Fruit fly (Drosophila melanogaster) whole organism, embryonic: ENCODE measurements around the gene CG31960.

Experiments
- BEAF-32 ChIP-seq: fragments of 200-800 bp; sonication (Bioruptor generic); optimal IDR thresholded peaks from 3 replicates; lab custom pipeline; 2017; ENCODE audit warnings: missing biosample characterization, missing genetic modification characterization, mild to moderate bottlenecking, moderate library complexity, missing genetic modification reagents
- CG10565 ChIP-seq: fragments of 200-800 bp; sonication (Bioruptor generic); optimal IDR thresholded peaks from 3 replicates; lab custom pipeline; 2016; ENCODE audit warnings: missing biosample characterization, mild to moderate bottlenecking, missing genetic modification characterization
- CG10959 ChIP-seq: fragments of 200-800 bp; sonication (Bioruptor generic); IDR thresholded peaks from 2 replicates; pipeline ENCODE4 v1.3.6; 2022; ENCODE audit warnings: missing biosample characterization, missing genetic modification characterization
- CG11723 ChIP-seq: fragments of 200-800 bp; sonication (Bioruptor generic); optimal IDR thresholded peaks from 2 replicates; lab custom pipeline; 2017; ENCODE audit warnings: missing biosample characterization, mild to moderate bottlenecking, missing genetic modification characterization
- CG12071 ChIP-seq: fragments of 200-800 bp; sonication (Bioruptor generic); optimal IDR thresholded peaks from 3 replicates; lab custom pipeline; 2018; ENCODE audit warnings: missing biosample characterization, mild to moderate bottlenecking, missing genetic modification characterization
- CG12104 ChIP-seq: fragments of 200-800 bp; sonication (Bioruptor generic); optimal IDR thresholded peaks from 3 replicates; lab custom pipeline; 2016; ENCODE audit warnings: missing biosample characterization, missing genetic modification characterization
- CG1233 ChIP-seq: fragments of 200-800 bp; sonication (Bioruptor generic); optimal IDR thresholded peaks from 4 replicates; lab custom pipeline; 2018; ENCODE audit warnings: missing biosample characterization, mild to moderate bottlenecking, missing genetic modification characterization
- CG13123 ChIP-seq: fragments of 200-800 bp; sonication (Bioruptor generic); optimal IDR thresholded peaks from 2 replicates; lab custom pipeline; 2016; ENCODE audit warnings: missing biosample characterization, missing genetic modification characterization
- CG1647 ChIP-seq: fragments of 200-800 bp; sonication (Bioruptor generic); optimal IDR thresholded peaks from 3 replicates; lab custom pipeline; 2016; ENCODE audit warnings: missing biosample characterization, missing genetic modification characterization
- CG2199 ChIP-seq: fragments of 200-800 bp; sonication (Bioruptor generic); IDR thresholded peaks from 3 replicates; pipeline ENCODE4 v1.3.6; 2022; ENCODE audit warnings: missing biosample characterization, missing genetic modification characterization
- CG42726 ChIP-seq: fragments of 200-800 bp; sonication (Bioruptor generic); IDR thresholded peaks from 2 replicates; pipeline ENCODE4 v1.3.6; 2022; ENCODE audit warnings: missing biosample characterization, missing genetic modification characterization; ENCODE audit not compliant: partially characterized antibody
- CG5245 ChIP-seq: fragments of 200-800 bp; sonication (Bioruptor generic); optimal IDR thresholded peaks from 3 replicates; lab custom pipeline; 2016; ENCODE audit warnings: missing biosample characterization, missing genetic modification characterization
- CG6689 ChIP-seq: fragments of 200-800 bp; sonication (Bioruptor generic); IDR thresholded peaks from 2 replicates; pipeline ENCODE4 v1.3.6; 2022; ENCODE audit warnings: missing biosample characterization, missing genetic modification characterization
- CG7745 ChIP-seq: fragments of 200-800 bp; sonication (Bioruptor generic); optimal IDR thresholded peaks from 2 replicates; lab custom pipeline; 2018; ENCODE audit warnings: missing biosample characterization, mild to moderate bottlenecking, missing genetic modification characterization, moderate library complexity
- CG7839 ChIP-seq: fragments of 200-800 bp; sonication (Bioruptor generic); optimal IDR thresholded peaks from 3 replicates; lab custom pipeline; 2018; ENCODE audit warnings: missing biosample characterization, mild to moderate bottlenecking, missing genetic modification characterization, moderate library complexity
- CG8478 ChIP-seq: fragments of >200 bp; optimal IDR thresholded peaks from 2 replicates; lab custom pipeline; 2018
- CG9437 ChIP-seq: fragments of 200-800 bp; sonication (Bioruptor generic); optimal IDR thresholded peaks from 2 replicates; lab custom pipeline; 2018; ENCODE audit warnings: missing biosample characterization, mild to moderate bottlenecking, missing genetic modification characterization
- CG9727 ChIP-seq: fragments of 200-800 bp; sonication (Bioruptor generic); optimal IDR thresholded peaks from 3 replicates; lab custom pipeline; 2017; ENCODE audit warnings: missing biosample characterization, mild to moderate bottlenecking, missing genetic modification characterization
- CrebB ChIP-seq: fragments of 200-800 bp; sonication (Bioruptor generic); optimal IDR thresholded peaks from 3 replicates; lab custom pipeline; 2018; ENCODE audit warnings: missing biosample characterization, mild to moderate bottlenecking, missing genetic modification characterization
- Dad ChIP-seq: fragments of 200-800 bp; sonication (Bioruptor generic); optimal IDR thresholded peaks from 3 replicates; lab custom pipeline; 2016; ENCODE audit warnings: missing biosample characterization, missing genetic modification characterization
- Eip74EF ChIP-seq, 2 experiments: fragments of 200-800 bp in 1 of 2; fragments of >200 bp in 1 of 2; sonication (Bioruptor generic) in 1 of 2; optimal IDR thresholded peaks; 2 replicates each; lab custom pipeline; 2017 to 2019; ENCODE audit warnings: missing biosample characterization in 2 of 2, missing genetic modification characterization in 2 of 2, mild to moderate bottlenecking in 1 of 2, moderate library complexity in 1 of 2
- Ets65A ChIP-seq: fragments of 200-800 bp; sonication (Bioruptor generic); peaks from one replicate; lab custom pipeline; 2016; ENCODE audit warnings: missing biosample characterization, missing genetic modification characterization
- Fer1 ChIP-seq: fragments of 200-800 bp; sonication (Bioruptor generic); optimal IDR thresholded peaks from 2 replicates; lab custom pipeline; 2017; ENCODE audit warnings: missing biosample characterization, mild to moderate bottlenecking, missing genetic modification characterization
- HHEX ChIP-seq: fragments of 200-800 bp; sonication (Bioruptor generic); optimal IDR thresholded peaks from 3 replicates; lab custom pipeline; 2017; ENCODE audit warnings: missing biosample characterization, mild to moderate bottlenecking, missing genetic modification characterization, missing genetic modification reagents
- Hey ChIP-seq: fragments of 200-800 bp; sonication (Bioruptor generic); optimal IDR thresholded peaks from 3 replicates; lab custom pipeline; 2018; ENCODE audit warnings: missing biosample characterization, mild to moderate bottlenecking, missing genetic modification characterization
- MBD-R2 ChIP-seq: fragments of 200-800 bp; sonication (Bioruptor generic); IDR thresholded peaks from 2 replicates; pipeline ENCODE4 v1.3.6; 2022; ENCODE audit warnings: missing biosample characterization, missing genetic modification characterization
- MESR4 ChIP-seq: fragments of 200-800 bp; sonication (Bioruptor generic); optimal IDR thresholded peaks from 2 replicates; lab custom pipeline; 2018; ENCODE audit warnings: missing biosample characterization, mild to moderate bottlenecking, missing genetic modification characterization, moderate library complexity
- Max ChIP-seq: fragments of 200-800 bp; sonication (Bioruptor generic); optimal IDR thresholded peaks from 2 replicates; lab custom pipeline; 2016; ENCODE audit warnings: missing biosample characterization, mild to moderate bottlenecking, missing genetic modification characterization
- Poxn ChIP-seq: fragments of 200-800 bp; sonication (Bioruptor generic); IDR thresholded peaks from 2 replicates; pipeline ENCODE4 v1.3.6; 2022; ENCODE audit warnings: missing biosample characterization, missing genetic modification characterization
- Ptx1 ChIP-seq: fragments of 200-800 bp; sonication (Bioruptor generic); IDR thresholded peaks from 2 replicates; pipeline ENCODE4 v1.3.6; 2022; ENCODE audit warnings: missing biosample characterization, missing genetic modification characterization
- Spps ChIP-seq: fragments of 200-800 bp; sonication (Bioruptor generic); optimal IDR thresholded peaks from 2 replicates; lab custom pipeline; 2018; ENCODE audit warnings: missing biosample characterization, mild to moderate bottlenecking, missing genetic modification characterization
- abd-A ChIP-seq: fragments of 200-800 bp; sonication (Bioruptor generic); optimal IDR thresholded peaks from 3 replicates; lab custom pipeline; 2019; ENCODE audit warnings: missing biosample characterization, mild to moderate bottlenecking, missing genetic modification characterization, moderate library complexity
- ash1 ChIP-seq: fragments of 200-800 bp; sonication (Bioruptor generic); optimal IDR thresholded peaks from 2 replicates; lab custom pipeline; 2018; ENCODE audit warnings: missing biosample characterization, mild to moderate bottlenecking, missing genetic modification characterization
- bbx ChIP-seq: fragments of 200-800 bp; sonication (Bioruptor generic); IDR thresholded peaks from 2 replicates; pipeline ENCODE4 v1.3.6; 2022; ENCODE audit warnings: missing biosample characterization, missing genetic modification characterization; ENCODE audit not compliant: partially characterized antibody
- bigmax ChIP-seq: fragments of 200-800 bp; sonication (Bioruptor generic); optimal IDR thresholded peaks from 2 replicates; lab custom pipeline; 2018; ENCODE audit warnings: missing biosample characterization, mild to moderate bottlenecking, missing genetic modification characterization
- corto ChIP-seq: fragments of 200-800 bp; sonication (Bioruptor generic); optimal IDR thresholded peaks from 2 replicates; lab custom pipeline; 2016; ENCODE audit warnings: missing biosample characterization, mild to moderate bottlenecking, missing genetic modification characterization, moderate library complexity
- crp ChIP-seq, 2 experiments: fragments of 200-800 bp; sonication (Bioruptor generic); optimal IDR thresholded peaks; 2 replicates in 1 of 2; 3 replicates in 1 of 2; lab custom pipeline; 2017; ENCODE audit warnings: missing biosample characterization in 2 of 2, missing genetic modification characterization in 2 of 2, mild to moderate bottlenecking in 1 of 2, moderate library complexity in 1 of 2
- dati ChIP-seq: fragments of 200-800 bp; sonication (Bioruptor generic); IDR thresholded peaks from 2 replicates; pipeline ENCODE4 v1.3.6; 2022; ENCODE audit warnings: missing biosample characterization, missing genetic modification characterization
- dimm ChIP-seq: fragments of 200-800 bp; sonication (Bioruptor generic); IDR thresholded peaks from 2 replicates; pipeline ENCODE4 v1.3.6; 2022; ENCODE audit warnings: missing biosample characterization, missing genetic modification characterization
- dpn ChIP-seq, 2 experiments: fragments of 200-800 bp; sonication (Bioruptor generic); optimal IDR thresholded peaks; 3 replicates each; lab custom pipeline; 2016; ENCODE audit warnings: missing biosample characterization in 2 of 2, missing genetic modification characterization in 2 of 2
- hb ChIP-seq: fragments of 200-800 bp; sonication (Bioruptor generic); IDR thresholded peaks from 3 replicates; pipeline ENCODE4 v1.3.6; 2022; ENCODE audit warnings: missing biosample characterization, missing genetic modification characterization; ENCODE audit not compliant: partially characterized antibody
- nom ChIP-seq: fragments of 200-800 bp; sonication (Bioruptor generic); optimal IDR thresholded peaks from 2 replicates; lab custom pipeline; 2017; ENCODE audit warnings: missing biosample characterization, missing genetic modification characterization, mild to moderate bottlenecking, moderate library complexity, missing genetic modification reagents
- pb ChIP-seq: fragments of 200-800 bp; sonication (Bioruptor generic); optimal IDR thresholded peaks from 3 replicates; lab custom pipeline; 2016; ENCODE audit warnings: missing biosample characterization, missing genetic modification characterization
- pfk ChIP-seq: fragments of 200-800 bp; sonication (Bioruptor generic); optimal IDR thresholded peaks from 2 replicates; lab custom pipeline; 2018; ENCODE audit warnings: missing biosample characterization, mild to moderate bottlenecking, missing genetic modification characterization, moderate library complexity
- pros ChIP-seq: fragments of 200-800 bp; sonication (Bioruptor generic); optimal IDR thresholded peaks from 3 replicates; lab custom pipeline; 2019; ENCODE audit warnings: missing biosample characterization, mild to moderate bottlenecking, missing genetic modification characterization, moderate library complexity
- row ChIP-seq: fragments of 200-800 bp; sonication (Bioruptor generic); IDR thresholded peaks from 3 replicates; pipeline ENCODE4 v1.3.6; 2022; ENCODE audit warnings: missing biosample characterization, missing genetic modification characterization
- trh ChIP-seq: fragments of 200-800 bp; sonication (Bioruptor generic); optimal IDR thresholded peaks from 2 replicates; lab custom pipeline; 2016; ENCODE audit warnings: missing biosample characterization, missing genetic modification characterization
- z ChIP-seq: fragments of 200-800 bp; sonication (Bioruptor generic); IDR thresholded peaks from 3 replicates; pipeline ENCODE4 v1.3.6; 2022; ENCODE audit warnings: missing biosample characterization, missing genetic modification characterization
- zen2 ChIP-seq: fragments of 200-800 bp; sonication (Bioruptor generic); IDR thresholded peaks from 3 replicates; pipeline ENCODE4 v1.3.6; 2022; ENCODE audit warnings: missing biosample characterization, missing genetic modification characterization; ENCODE audit not compliant: partially characterized antibody

CG31960 gene

DNA sequence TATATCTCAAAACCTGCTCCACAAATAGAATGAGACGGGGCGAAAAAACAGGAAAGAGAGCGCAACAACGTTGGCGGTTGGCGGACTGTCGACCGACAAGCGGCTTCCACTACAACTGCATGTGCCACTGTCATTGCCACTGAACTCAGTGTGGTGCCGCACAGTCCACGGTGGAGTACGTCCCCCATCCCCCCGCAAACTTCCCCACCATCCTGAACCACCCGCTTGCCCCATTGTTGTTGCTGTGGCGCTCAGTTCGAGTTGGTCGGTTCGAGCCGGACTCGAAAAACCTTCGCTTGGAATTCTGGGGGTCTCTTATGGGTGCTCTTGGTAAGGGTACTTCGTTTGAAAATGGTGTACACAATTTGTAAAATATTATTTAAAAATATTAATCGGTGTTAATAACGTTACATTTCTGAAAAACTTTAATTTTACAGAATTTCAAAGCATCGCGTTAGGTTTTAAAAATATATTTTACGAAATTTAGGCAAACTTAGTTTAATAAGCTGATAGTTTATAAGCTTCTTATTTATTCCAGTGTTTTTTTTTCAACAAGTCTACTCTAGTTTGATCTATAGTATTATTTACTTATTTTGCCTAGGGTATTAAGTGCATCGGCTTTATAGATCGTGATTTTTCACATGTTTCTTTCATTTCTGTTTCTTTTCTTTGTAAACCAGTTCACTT, 11.7 kb upstream of the CG31960 start (continued):
- peak; percentile 67; the same call in 2 of the 3 replicates for TF ChIP-seq z (GFP tag; lab: Robert Waterston, UW)
- no peak for TF ChIP-seq CG10565 (GFP tag; lab: Kevin White, UChicago)
- no peak for TF ChIP-seq ash1 (GFP tag; lab: Kevin White, UChicago)
- no peak for TF ChIP-seq bigmax (GFP tag; lab: Kevin White, UChicago)
- peak; percentile 3 for TF ChIP-seq Spps (tag; lab: Kevin White, UChicago)
- peak; percentile 60 for TF ChIP-seq HHEX (GFP tag; lab: Kevin White, UChicago)
- TF ChIP-seq CG2199 (GFP tag; lab: Robert Waterston, UW) = peak; percentile 86
- TF ChIP-seq CG9437 (GFP tag; lab: Kevin White, UChicago) = peak; percentile 59
- no peak for TF ChIP-seq pb (GFP tag; lab: Kevin White, UChicago)
- no peak for TF ChIP-seq MBD-R2 (GFP tag; lab: Robert Waterston, UW)
- TF ChIP-seq CG42726 = peak; percentile 26; the same call in 1 of the 2 replicates
- TF ChIP-seq CG13123 = no peak
- no peak for TF ChIP-seq bbx
- no peak for TF ChIP-seq CG1647 (GFP tag; lab: Kevin White, UChicago)
- TF ChIP-seq CG5245 (GFP tag; lab: Kevin White, UChicago) = no peak
- no peak for TF ChIP-seq CG7745 (tag; lab: Kevin White, UChicago)
- peak in 1 of 2 experiments; percentile 43 for TF ChIP-seq Eip74EF (GFP tag; optimal IDR thresholded peaks at IDR 0.05; lab: Kevin White, UChicago)
- peak; percentile 51 for TF ChIP-seq CG11723 (GFP tag; lab: Kevin White, UChicago)
- TF ChIP-seq CG12071 = no peak
- peak; percentile 51 for TF ChIP-seq CG1233 (GFP tag; lab: Kevin White, UChicago)
- TF ChIP-seq CG10959 (GFP tag; lab: Robert Waterston, UW) = no peak
- TF ChIP-seq pfk (GFP tag; lab: Kevin White, UChicago) = no peak
- peak; percentile 56 for TF ChIP-seq nom
- no peak for TF ChIP-seq CG8478
- no peak for TF ChIP-seq crp (GFP tag; optimal IDR thresholded peaks at IDR 0.05; lab: Kevin White, UChicago)
- no peak for TF ChIP-seq Poxn (GFP tag; lab: Robert Waterston, UW)
- TF ChIP-seq dpn (GFP tag; optimal IDR thresholded peaks at IDR 0.05; lab: Kevin White, UChicago) = peak in 1 of 2 experiments; percentile 7
- TF ChIP-seq CG12104 (GFP tag; lab: Kevin White, UChicago) = peak; percentile 8
- TF ChIP-seq abd-A (tag; lab: Kevin White, UChicago) = peak; percentile 35
- peak; percentile 3 for TF ChIP-seq trh (GFP tag; lab: Kevin White, UChicago)
- peak; percentile 72 for TF ChIP-seq CG7839
- TF ChIP-seq zen2 (GFP tag; lab: Robert Waterston, UW) = no peak
- TF ChIP-seq dimm (GFP tag; lab: Robert Waterston, UW) = no peak
- peak; percentile 65 for TF ChIP-seq row (GFP tag; lab: Robert Waterston, UW)
- TF ChIP-seq Ets65A (GFP tag; lab: Kevin White, UChicago) = no peak
- peak; percentile 16 for TF ChIP-seq Max (GFP tag; lab: Kevin White, UChicago)
- peak; percentile 64 for TF ChIP-seq Fer1
- no peak for TF ChIP-seq CrebB
- TF ChIP-seq CG6689 (GFP tag; lab: Robert Waterston, UW) = peak; percentile 55; the same call in 1 of the 2 replicates
- no peak for TF ChIP-seq MESR4 (GFP tag; lab: Kevin White, UChicago)
- no peak for TF ChIP-seq dati (GFP tag; lab: Robert Waterston, UW)
- TF ChIP-seq Ptx1 (GFP tag; lab: Robert Waterston, UW) = no peak
- TF ChIP-seq CG9727 (GFP tag; lab: Kevin White, UChicago) = peak; percentile 69
- TF ChIP-seq BEAF-32 (GFP tag; lab: Kevin White, UChicago) = no peak
- no peak for TF ChIP-seq hb (GFP tag; lab: Robert Waterston, UW)
- no peak for TF ChIP-seq Hey
- peak; percentile 6 for TF ChIP-seq corto (GFP tag; lab: Kevin White, UChicago)
- TF ChIP-seq Dad = no peak
- TF ChIP-seq pros (GFP tag; lab: Kevin White, UChicago) = peak; percentile 29
